Fruit fly (Drosophila melanogaster) whole organism: Measurements from ENCODE around the gene CG46435.

Experiments used
- Dll ChIP-seq: fragments of >200 bp; optimal IDR thresholded peaks from 2 replicates; lab custom pipeline; 2017
- EcR ChIP-seq, 2 experiments: fragments of >200 bp; optimal IDR thresholded peaks; 2 replicates each; lab custom pipeline; 2017; ENCODE audit warnings: missing biosample characterization in 2 of 2, missing genetic modification characterization in 2 of 2, missing genetic modification reagents in 2 of 2
- psq ChIP-seq: fragments of >200 bp; optimal IDR thresholded peaks from 2 replicates; lab custom pipeline; 2017

- TF ChIP-seq Dll (lab: Kevin White, UChicago) (no peak), psq (lab: Kevin White, UChicago) (no peak), EcR (GFP tag; optimal IDR thresholded peaks at IDR 0.05; lab: Kevin White, UChicago) (no peak)
These were observed 47.8 kb upstream of the CG46435 start for dm6 chr3L:19497135-19497534.
